Fruit fly (Drosophila melanogaster): Measurements from ENCODE around the gene CG14671.

CG14671 gene

dm6 chr3R:5611733-5612132 is 47.1 kb upstream of the CG14671 start:
- no peak for TF ChIP-seq h (GFP tag; optimal IDR thresholded peaks at IDR 0.05)
- TF ChIP-seq Mio (GFP tag; optimal IDR thresholded peaks at IDR 0.05), result no peak
- TF ChIP-seq Sp1 (GFP tag; optimal IDR thresholded peaks at IDR 0.05), result no peak
- no peak for TF ChIP-seq HLH106 (tag; optimal IDR thresholded peaks at IDR 0.05)
- TF ChIP-seq CG9705 (GFP tag; optimal IDR thresholded peaks at IDR 0.05), result no peak
- TF ChIP-seq br (GFP tag; optimal IDR thresholded peaks at IDR 0.05), result no peak
- TF ChIP-seq lola (GFP tag; optimal IDR thresholded peaks at IDR 0.05), result no peak
- TF ChIP-seq pan (optimal IDR thresholded peaks at IDR 0.05), result no peak
- TF ChIP-seq Hr83 (GFP tag; optimal IDR thresholded peaks at IDR 0.05; ENCODE audit: poor library complexity, severe bottlenecking), result no peak
- no peak for TF ChIP-seq Vsx2 (GFP tag; optimal IDR thresholded peaks at IDR 0.05; ENCODE audit: partially characterized antibody)
- TF ChIP-seq ey (GFP tag; optimal IDR thresholded peaks at IDR 0.05), result no peak
- no peak for TF ChIP-seq brk (GFP tag; optimal IDR thresholded peaks at IDR 0.05)
- TF ChIP-seq GATAd (GFP tag; optimal IDR thresholded peaks at IDR 0.05), result no peak
- TF ChIP-seq Hr78 (GFP tag; optimal IDR thresholded peaks at IDR 0.05), result no peak

- TF ChIP-seq fru (GFP tag; optimal IDR thresholded peaks at IDR 0.05) (peak; percentile 31), Hr83 (GFP tag; optimal IDR thresholded peaks at IDR 0.05; ENCODE audit: poor library complexity, severe bottlenecking) (no peak), Hr78 (GFP tag; optimal IDR thresholded peaks at IDR 0.05) (no peak), dl (GFP tag; optimal IDR thresholded peaks at IDR 0.05; ENCODE audit: insufficient read depth in 1 of 2, partially characterized antibody in 2 of 2) (peak in 1 of 2 experiments; percentile 28), psq (GFP tag; optimal IDR thresholded peaks at IDR 0.05) (peak; percentile 98)
These were observed 46.6 kb upstream of the CG14671 start for dm6 chr3R:5611167-5611566.

dm6 chr3R:5610656-5611055 is 46.0 kb upstream of the CG14671 start:
- TF ChIP-seq Dfd (GFP tag; optimal IDR thresholded peaks at IDR 0.05), result no peak
- no peak for TF ChIP-seq Dif (GFP tag; optimal IDR thresholded peaks at IDR 0.05; ENCODE audit: partially characterized antibody)
- TF ChIP-seq N (GFP tag; optimal IDR thresholded peaks at IDR 0.05), result no peak
- TF ChIP-seq CG9705 (GFP tag; optimal IDR thresholded peaks at IDR 0.05), result no peak
- no peak for TF ChIP-seq fru (GFP tag; optimal IDR thresholded peaks at IDR 0.05)
- TF ChIP-seq Mio (GFP tag; optimal IDR thresholded peaks at IDR 0.05), result no peak
- no peak for TF ChIP-seq GATAd (GFP tag; optimal IDR thresholded peaks at IDR 0.05)
- no peak for TF ChIP-seq OdsH (GFP tag; optimal IDR thresholded peaks at IDR 0.05)
- no peak for TF ChIP-seq Hr83 (GFP tag; optimal IDR thresholded peaks at IDR 0.05; ENCODE audit: poor library complexity, severe bottlenecking)
- no peak for TF ChIP-seq lola (GFP tag; optimal IDR thresholded peaks at IDR 0.05)
- TF ChIP-seq woc (GFP tag; optimal IDR thresholded peaks at IDR 0.05), result no peak
- no peak for TF ChIP-seq brk (GFP tag; optimal IDR thresholded peaks at IDR 0.05)
- no peak for TF ChIP-seq HLH106 (tag; optimal IDR thresholded peaks at IDR 0.05)
- TF ChIP-seq dmrt93B (GFP tag; optimal IDR thresholded peaks at IDR 0.05), result no peak
- no peak for TF ChIP-seq Jra (GFP tag; optimal IDR thresholded peaks at IDR 0.05)
- no peak for TF ChIP-seq sage (GFP tag; optimal IDR thresholded peaks at IDR 0.05)
- no peak for TF ChIP-seq rgr (GFP tag; optimal IDR thresholded peaks at IDR 0.05)
- TF ChIP-seq dsf (GFP tag; optimal IDR thresholded peaks at IDR 0.05; ENCODE audit: borderline replicate concordance), result no peak

dm6 chr3R:5608422-5608821 is 43.8 kb upstream of the CG14671 start:
- TF ChIP-seq h (GFP tag; optimal IDR thresholded peaks at IDR 0.05), result no peak
- TF ChIP-seq N (GFP tag; optimal IDR thresholded peaks at IDR 0.05), result no peak
- TF ChIP-seq CG32264 (GFP tag; optimal IDR thresholded peaks at IDR 0.05), result no peak

dm6 chr3R:5606477-5606876 is 41.9 kb upstream of the CG14671 start, which contains the start of gene asl:
asl (minus strand) TSS chr3R:5606543.
- peak; percentile 64 for TF ChIP-seq HLH106 (tag; optimal IDR thresholded peaks at IDR 0.05)
- peak; percentile 94 for TF ChIP-seq N (GFP tag; optimal IDR thresholded peaks at IDR 0.05)
- peak; percentile 17 for TF ChIP-seq CG32264 (GFP tag; optimal IDR thresholded peaks at IDR 0.05)
- no peak for TF ChIP-seq lola (GFP tag; optimal IDR thresholded peaks at IDR 0.05)
- no peak for TF ChIP-seq jim (GFP tag; optimal IDR thresholded peaks at IDR 0.05)
- peak in 1 of 2 experiments; percentile 62 for TF ChIP-seq foxo (GFP tag; optimal IDR thresholded peaks at IDR 0.05)
- TF ChIP-seq Abd-B (GFP tag; optimal IDR thresholded peaks at IDR 0.05), result no peak
- TF ChIP-seq dmrt93B (GFP tag; optimal IDR thresholded peaks at IDR 0.05), result no peak
- TF ChIP-seq CG9705 (GFP tag; optimal IDR thresholded peaks at IDR 0.05), result peak; percentile 53
- no peak for TF ChIP-seq GATAd (GFP tag; optimal IDR thresholded peaks at IDR 0.05)
- TF ChIP-seq dl (GFP tag; optimal IDR thresholded peaks at IDR 0.05; ENCODE audit: insufficient read depth in 1 of 2, partially characterized antibody in 2 of 2), result no peak
- no peak for TF ChIP-seq CrebA (GFP tag; optimal IDR thresholded peaks at IDR 0.05; ENCODE audit: borderline replicate concordance)
- no peak for TF ChIP-seq pan (optimal IDR thresholded peaks at IDR 0.05)
- peak; percentile 42 for TF ChIP-seq woc (GFP tag; optimal IDR thresholded peaks at IDR 0.05)
- no peak for TF ChIP-seq Vsx2 (GFP tag; optimal IDR thresholded peaks at IDR 0.05; ENCODE audit: partially characterized antibody)
- no peak for TF ChIP-seq Dfd (GFP tag; optimal IDR thresholded peaks at IDR 0.05)
- TF ChIP-seq Mio (GFP tag; optimal IDR thresholded peaks at IDR 0.05), result no peak
- TF ChIP-seq tai (GFP tag; optimal IDR thresholded peaks at IDR 0.05), result no peak
- TF ChIP-seq OdsH (GFP tag; optimal IDR thresholded peaks at IDR 0.05), result peak; percentile 23
- no peak for TF ChIP-seq Dif (GFP tag; optimal IDR thresholded peaks at IDR 0.05; ENCODE audit: partially characterized antibody)
- no peak for TF ChIP-seq Hr83 (GFP tag; optimal IDR thresholded peaks at IDR 0.05; ENCODE audit: poor library complexity, severe bottlenecking)
- peak; percentile 54 for TF ChIP-seq Sp1 (GFP tag; optimal IDR thresholded peaks at IDR 0.05)
- no peak for TF ChIP-seq brk (GFP tag; optimal IDR thresholded peaks at IDR 0.05)
- no peak for TF ChIP-seq Myc (optimal IDR thresholded peaks at IDR 0.05)
- TF ChIP-seq Hnf4 (GFP tag; optimal IDR thresholded peaks at IDR 0.05), result no peak
- TF ChIP-seq Rel (GFP tag; optimal IDR thresholded peaks at IDR 0.05), result no peak
- TF ChIP-seq Rel (tag; optimal IDR thresholded peaks at IDR 0.05), result peak; percentile 45
- TF ChIP-seq usp (GFP tag; optimal IDR thresholded peaks at IDR 0.05), result no peak
- no peak for TF ChIP-seq rgr (GFP tag; optimal IDR thresholded peaks at IDR 0.05)
- TF ChIP-seq fru (GFP tag; optimal IDR thresholded peaks at IDR 0.05), result peak; percentile 100
- TF ChIP-seq Hr78 (GFP tag; optimal IDR thresholded peaks at IDR 0.05), result peak; percentile 55
- TF ChIP-seq ey (GFP tag; optimal IDR thresholded peaks at IDR 0.05), result peak; percentile 33
- TF ChIP-seq dsf (GFP tag; optimal IDR thresholded peaks at IDR 0.05; ENCODE audit: borderline replicate concordance), result no peak
